Fruit fly (Drosophila melanogaster) whole organism, pupa: ENCODE data around the gene CkIIalpha-i3.

Source experiments
- CG10348 ChIP-seq: fragments of 200-800 bp; sonication (Bioruptor generic); IDR thresholded peaks from 2 replicates; pipeline ENCODE4 v1.3.6; 2022; ENCODE audit warnings: missing biosample characterization, missing genetic modification characterization
- CG13204 ChIP-seq: fragments of 200-800 bp; sonication (Bioruptor generic); optimal IDR thresholded peaks from 2 replicates; lab custom pipeline; 2018; ENCODE audit warnings: missing biosample characterization, mild to moderate bottlenecking, missing genetic modification characterization, moderate library complexity
- CG14655 ChIP-seq: fragments of 200-800 bp; sonication (Bioruptor generic); optimal IDR thresholded peaks from 3 replicates; lab custom pipeline; 2017; ENCODE audit warnings: mild to moderate bottlenecking, missing biosample characterization, missing genetic modification reagents, missing genetic modification characterization
- CG17806 ChIP-seq: fragments of 200-800 bp; sonication (Bioruptor generic); optimal IDR thresholded peaks from 2 replicates; lab custom pipeline; 2018; ENCODE audit warnings: missing biosample characterization, mild to moderate bottlenecking, missing genetic modification characterization, moderate library complexity
- CG32121 ChIP-seq: fragments of 200-800 bp; sonication (Bioruptor generic); IDR thresholded peaks from 2 replicates; pipeline ENCODE4 v1.3.6; 2022; ENCODE audit warnings: missing biosample characterization, missing genetic modification characterization
- CG34367 ChIP-seq: fragments of 200-800 bp; sonication (Bioruptor generic); optimal IDR thresholded peaks from 2 replicates; lab custom pipeline; 2018; ENCODE audit warnings: missing biosample characterization, mild to moderate bottlenecking, missing genetic modification characterization
- CG8159 ChIP-seq: fragments of 200-800 bp; sonication (Bioruptor generic); optimal IDR thresholded peaks from 3 replicates; lab custom pipeline; 2018; ENCODE audit warnings: missing biosample characterization, mild to moderate bottlenecking, missing genetic modification characterization, moderate library complexity
- CG8301 ChIP-seq: fragments of 200-800 bp; sonication (Bioruptor generic); optimal IDR thresholded peaks from 2 replicates; lab custom pipeline; 2018; ENCODE audit warnings: missing biosample characterization, mild to moderate bottlenecking, missing genetic modification characterization
- EcR ChIP-seq: fragments of 200-800 bp; sonication (Bioruptor generic); optimal IDR thresholded peaks from 3 replicates; lab custom pipeline; 2019; ENCODE audit warnings: missing biosample characterization, missing genetic modification characterization, mild to moderate bottlenecking, moderate library complexity, missing genetic modification reagents
- Snoo ChIP-seq: fragments of 200-800 bp; sonication (Bioruptor generic); optimal IDR thresholded peaks from 3 replicates; lab custom pipeline; 2017; ENCODE audit warnings: missing biosample characterization, mild to moderate bottlenecking, missing genetic modification characterization, inconsistent platforms
- gl ChIP-seq: fragments of 200-800 bp; sonication (Bioruptor generic); optimal IDR thresholded peaks from 2 replicates; lab custom pipeline; 2018; ENCODE audit warnings: missing biosample characterization, mild to moderate bottlenecking, missing genetic modification characterization

- TF ChIP-seq CG34367 (tag; lab: Kevin White, UChicago) (peak; percentile 88), Snoo (peak; percentile 17), CG17806 (tag; lab: Kevin White, UChicago) (peak; percentile 91), CG14655 (GFP tag; lab: Kevin White, UChicago) (peak; percentile 63), EcR (GFP tag; lab: Kevin White, UChicago) (peak; percentile 61), CG32121 (no peak), gl (peak; percentile 88), CG8301 (tag; lab: Kevin White, UChicago) (peak; percentile 56), CG10348 (GFP tag; lab: Robert Waterston, UW) (no peak), CG13204 (GFP tag; lab: Kevin White, UChicago) (peak; percentile 61), CG8159 (peak; percentile 95)
Observed at dm6 chr3L:746345-746932, 36.0 kb upstream of the CkIIalpha-i3 start.
